Worm (Caenorhabditis elegans): ENCODE results near the gene cpsf-4.

- TF ChIP-seq nhr-23 (tag; optimal IDR thresholded peaks at IDR 0.05), result no peak
- TF ChIP-seq ceh-28 (tag; optimal IDR thresholded peaks at IDR 0.05), result no peak
- no peak for TF ChIP-seq jun-1 (tag; optimal IDR thresholded peaks at IDR 0.05)
- no peak for TF ChIP-seq daf-12 (tag; optimal IDR thresholded peaks at IDR 0.05)
- TF ChIP-seq nfya-1 (tag; optimal IDR thresholded peaks at IDR 0.05; ENCODE audit: insufficient read depth), result no peak
- no peak for TF ChIP-seq snpc-4 (tag; optimal IDR thresholded peaks at IDR 0.05)
- no peak for TF ChIP-seq ama-1 (optimal IDR thresholded peaks at IDR 0.05)
- no peak for TF ChIP-seq nhr-28 (tag; optimal IDR thresholded peaks at IDR 0.05)
Measured at ce11 chrIV:12052461-12052860, 40.8 kb downstream of the cpsf-4 start.

Measured in whole organism, L3 larva.